Worm (Caenorhabditis elegans) whole organism, early embryonic: ENCODE results near the gene uaf-2.

Source experiments
- B0310.2 ChIP-seq: sonication (generic microtip); optimal IDR thresholded peaks from 2 replicates; lab custom pipeline; 2016; ENCODE audit warnings: mild to moderate bottlenecking, missing genetic modification characterization, missing compliant biosample characterization
- ama-1 ChIP-seq: fragments of 150-350 bp; optimal IDR thresholded peaks from 2 replicates; lab custom pipeline; 2014
- ceh-13 ChIP-seq: fragments of 200-800 bp; sonication (Bioruptor generic); optimal IDR thresholded peaks from 2 replicates; lab custom pipeline; 2018; ENCODE audit warnings: mild to moderate bottlenecking, missing genetic modification characterization, missing compliant biosample characterization
- flt-1 ChIP-seq: fragments of 200-800 bp; sonication (Bioruptor generic); IDR thresholded peaks from 2 replicates; pipeline ENCODE4 v1.3.6; 2022; ENCODE audit warnings: missing genetic modification characterization, missing compliant biosample characterization
- pes-1 ChIP-seq: fragments of 200-800 bp; sonication (Bioruptor generic); IDR thresholded peaks from 2 replicates; pipeline ENCODE4 v1.3.6; 2022; ENCODE audit warnings: missing genetic modification reagents, missing genetic modification characterization, missing compliant biosample characterization

DNA sequence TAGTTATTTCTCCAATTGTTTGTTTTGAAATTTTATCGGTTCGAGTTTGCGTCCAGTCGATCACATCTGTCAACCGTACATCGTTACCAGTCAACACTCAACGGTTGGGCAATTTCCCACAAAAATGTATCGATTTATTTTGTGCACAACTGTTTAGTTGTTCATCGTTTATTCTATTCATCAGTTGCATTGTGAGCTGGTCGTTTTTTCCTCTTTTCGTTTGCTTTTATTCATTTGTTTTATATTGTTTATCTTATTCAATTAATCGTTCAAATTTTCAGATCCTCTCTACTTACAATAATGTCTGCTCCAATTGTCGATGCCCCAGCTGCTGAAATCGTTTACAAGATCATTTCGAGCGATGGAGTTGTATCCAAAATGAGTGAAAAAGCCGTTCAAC is 48.4 kb upstream of the uaf-2 start, which contains the start of gene skr-12:
- TF ChIP-seq B0310.2 (tag; lab: Kevin White, UChicago) = no peak
- TF ChIP-seq pes-1 (GFP tag; lab: Robert Waterston, UW) = no peak
- no peak for TF ChIP-seq ceh-13 (GFP tag; lab: Kevin White, UChicago)
- TF ChIP-seq ama-1 (lab: Kevin White, UChicago) = no peak
- no peak for TF ChIP-seq flt-1 (GFP tag; lab: Robert Waterston, UW)
